Worm (Caenorhabditis elegans) whole organism, L4/young adult: ENCODE data around the gene wdr-5.3.

Experiments
- dao-5 ChIP-seq: sonication (generic microtip); optimal IDR thresholded peaks from 2 replicates; lab custom pipeline; 2016; ENCODE audit warnings: missing genotype, missing genetic modification characterization, moderate library complexity, missing compliant biosample characterization
- him-1 ChIP-seq: sonication (generic microtip); optimal IDR thresholded peaks from 2 replicates; lab custom pipeline; 2016; ENCODE audit warnings: missing genotype, missing genetic modification reagents, missing genetic modification characterization, missing compliant biosample characterization

- TF ChIP-seq him-1 (tag; lab: Kevin White, UChicago) = no peak
- no peak for TF ChIP-seq dao-5 (tag; lab: Kevin White, UChicago)
Observed at ce11 chrV:10693749-10694148, 43.2 kb upstream of the wdr-5.3 start.
